Worm (Caenorhabditis elegans) whole organism, L3 larva: ENCODE measurements around the gene F44E7.9.
A peak's percentile ranks its signal among the peaks of the same experiment; 100 is the strongest.

Experiments
- R02D3.7 ChIP-seq: fragments of 150-350 bp; optimal IDR thresholded peaks from 2 replicates; lab custom pipeline; 2014; ENCODE audit warnings: missing biosample characterization, missing genetic modification characterization
- ZK546.5 ChIP-seq: sonication (generic microtip); optimal IDR thresholded peaks from 2 replicates; lab custom pipeline; 2017; ENCODE audit warnings: missing biosample characterization, missing genetic modification characterization
- aly-2 ChIP-seq: fragments of 150-350 bp; optimal IDR thresholded peaks from 2 replicates; lab custom pipeline; 2014; ENCODE audit warnings: missing biosample characterization, missing genetic modification characterization
- ama-1 ChIP-seq: fragments of 150-350 bp; optimal IDR thresholded peaks from 2 replicates; lab custom pipeline; 2018
- ceh-16 ChIP-seq: sonication (generic microtip); optimal IDR thresholded peaks from 2 replicates; lab custom pipeline; 2017; ENCODE audit warnings: missing biosample characterization, missing genetic modification characterization
- ceh-28 ChIP-seq: fragments of 150-350 bp; optimal IDR thresholded peaks from 2 replicates; lab custom pipeline; 2014; ENCODE audit warnings: missing biosample characterization, missing genetic modification reagents, missing genetic modification characterization
- ceh-82 ChIP-seq: fragments of 150-350 bp; optimal IDR thresholded peaks from 2 replicates; lab custom pipeline; 2014; ENCODE audit warnings: missing biosample characterization, missing genetic modification characterization
- ceh-9 ChIP-seq: sonication (generic microtip); optimal IDR thresholded peaks from 2 replicates; lab custom pipeline; 2018; ENCODE audit warnings: missing biosample characterization, missing genetic modification characterization
- elt-2 ChIP-seq: sonication (generic microtip); optimal IDR thresholded peaks from 2 replicates; lab custom pipeline; 2016; ENCODE audit warnings: missing genetic modification reagents, mild to moderate bottlenecking, missing genetic modification characterization, missing compliant biosample characterization
- elt-3 ChIP-seq, 3 experiments: fragments of 150-350 bp in 1 of 3; sonication (generic microtip) in 2 of 3; optimal IDR thresholded peaks; 2 replicates in 2 of 3; 4 replicates in 1 of 3; lab custom pipeline; 2014 to 2017; ENCODE audit warnings: missing biosample characterization in 3 of 3, missing genetic modification characterization in 3 of 3
- eor-1 ChIP-seq, 2 experiments: fragments of 150-350 bp; optimal IDR thresholded peaks; 2 replicates each; lab custom pipeline; 2014 to 2018; ENCODE audit warnings: missing biosample characterization in 2 of 2, missing genetic modification characterization in 2 of 2
- fkh-10 ChIP-seq: sonication (generic microtip); optimal IDR thresholded peaks from 2 replicates; lab custom pipeline; 2017; ENCODE audit warnings: missing biosample characterization, missing genetic modification reagents, missing genetic modification characterization
- fkh-2 ChIP-seq: fragments of 150-350 bp; optimal IDR thresholded peaks from 2 replicates; lab custom pipeline; 2014; ENCODE audit warnings: missing biosample characterization, missing genetic modification reagents, missing genetic modification characterization
- fos-1 ChIP-seq: fragments of 150-350 bp; optimal IDR thresholded peaks from 2 replicates; lab custom pipeline; 2014; ENCODE audit warnings: missing biosample characterization, missing genetic modification characterization
- hmg-11 ChIP-seq: sonication (generic microtip); optimal IDR thresholded peaks from 2 replicates; lab custom pipeline; 2016; ENCODE audit warnings: missing genetic modification characterization, missing compliant biosample characterization
- lsy-12 ChIP-seq: sonication (generic microtip); optimal IDR thresholded peaks from 2 replicates; lab custom pipeline; 2016; ENCODE audit warnings: mild to moderate bottlenecking, missing genetic modification characterization, missing compliant biosample characterization
- mdl-1 ChIP-seq: fragments of 150-350 bp; optimal IDR thresholded peaks from 2 replicates; lab custom pipeline; 2014; ENCODE audit warnings: missing biosample characterization, missing genetic modification characterization
- mml-1 ChIP-seq: fragments of 150-350 bp; sonication (generic microtip); optimal IDR thresholded peaks from 3 replicates; lab custom pipeline; 2014; ENCODE audit warnings: missing biosample characterization, missing genetic modification characterization
- nfya-1 ChIP-seq: sonication (generic microtip); optimal IDR thresholded peaks from 2 replicates; lab custom pipeline; 2017; ENCODE audit warnings: missing genetic modification characterization, mild to moderate bottlenecking, missing compliant biosample characterization, antibody characterized with exemption, moderate library complexity; ENCODE audit not compliant: insufficient read depth
- nhr-11 ChIP-seq: fragments of 150-350 bp; optimal IDR thresholded peaks from 2 replicates; lab custom pipeline; 2014; ENCODE audit warnings: missing biosample characterization, missing genetic modification characterization
- nhr-12 ChIP-seq: fragments of 150-350 bp; optimal IDR thresholded peaks from 2 replicates; lab custom pipeline; 2014; ENCODE audit warnings: missing biosample characterization, missing genetic modification characterization
- nhr-23 ChIP-seq: fragments of 150-350 bp; optimal IDR thresholded peaks from 2 replicates; lab custom pipeline; 2014; ENCODE audit warnings: missing biosample characterization, missing genetic modification reagents, missing genetic modification characterization
- nhr-237 ChIP-seq: fragments of 150-350 bp; optimal IDR thresholded peaks from 2 replicates; lab custom pipeline; 2014; ENCODE audit warnings: missing biosample characterization, missing genetic modification characterization
- nhr-25 ChIP-seq: sonication (generic microtip); optimal IDR thresholded peaks from 2 replicates; lab custom pipeline; 2017; ENCODE audit warnings: missing biosample characterization, missing genetic modification characterization
- nhr-43 ChIP-seq: sonication (generic microtip); optimal IDR thresholded peaks from 2 replicates; lab custom pipeline; 2016; ENCODE audit warnings: mild to moderate bottlenecking, missing genetic modification characterization, missing compliant biosample characterization; ENCODE audit not compliant: poor library complexity, severe bottlenecking
- nhr-67 ChIP-seq: fragments of 150-350 bp; optimal IDR thresholded peaks from 2 replicates; lab custom pipeline; 2014; ENCODE audit warnings: missing biosample characterization, missing genetic modification characterization
- nhr-76 ChIP-seq: fragments of 150-350 bp; sonication (generic microtip); optimal IDR thresholded peaks from 5 replicates; lab custom pipeline; 2014; ENCODE audit warnings: missing biosample characterization, missing genetic modification characterization
- pqm-1 ChIP-seq: fragments of 150-350 bp; optimal IDR thresholded peaks from 2 replicates; lab custom pipeline; 2017; ENCODE audit warnings: missing biosample characterization, missing genetic modification characterization, inconsistent platforms
- sea-2 ChIP-seq: fragments of 150-350 bp; sonication (generic microtip); optimal IDR thresholded peaks from 4 replicates; lab custom pipeline; 2014; ENCODE audit warnings: missing biosample characterization, missing genetic modification reagents, missing genetic modification characterization
- skn-1 ChIP-seq: fragments of 150-350 bp; optimal IDR thresholded peaks from 2 replicates; lab custom pipeline; 2014; ENCODE audit warnings: missing biosample characterization, missing genetic modification characterization
- snpc-4 ChIP-seq: fragments of 150-350 bp; optimal IDR thresholded peaks from 2 replicates; lab custom pipeline; 2014; ENCODE audit warnings: missing biosample characterization, missing genetic modification characterization
- tbx-2 ChIP-seq: sonication (generic microtip); optimal IDR thresholded peaks from 2 replicates; lab custom pipeline; 2016; ENCODE audit warnings: mild to moderate bottlenecking, missing genetic modification characterization, missing compliant biosample characterization
- unc-39 ChIP-seq: sonication (generic microtip); optimal IDR thresholded peaks from 4 replicates; lab custom pipeline; 2017; ENCODE audit warnings: missing biosample characterization, missing genetic modification characterization
- zag-1 ChIP-seq: fragments of 150-350 bp; optimal IDR thresholded peaks from 2 replicates; lab custom pipeline; 2014; ENCODE audit warnings: missing biosample characterization, missing genetic modification characterization
- ztf-11 ChIP-seq: fragments of 150-350 bp; optimal IDR thresholded peaks from 2 replicates; lab custom pipeline; 2014; ENCODE audit warnings: missing biosample characterization, missing genetic modification characterization

Gene F44E7.9

ce11 chrV:5805467-5805866, 14.4 kb downstream of the F44E7.9 start, which contains the start of gene ZC250.5:
TSS of gene ZC250.5 (plus strand) at chrV:5805767.
- TF ChIP-seq nhr-43 (tag; lab: Kevin White, UChicago), result no peak
- no peak for TF ChIP-seq ceh-82 (tag; lab: Kevin White, UChicago)
- TF ChIP-seq fkh-10 (GFP tag; lab: Kevin White, UChicago), result no peak
- no peak for TF ChIP-seq R02D3.7 (tag; lab: Kevin White, UChicago)
- no peak for TF ChIP-seq nhr-237

DNA sequence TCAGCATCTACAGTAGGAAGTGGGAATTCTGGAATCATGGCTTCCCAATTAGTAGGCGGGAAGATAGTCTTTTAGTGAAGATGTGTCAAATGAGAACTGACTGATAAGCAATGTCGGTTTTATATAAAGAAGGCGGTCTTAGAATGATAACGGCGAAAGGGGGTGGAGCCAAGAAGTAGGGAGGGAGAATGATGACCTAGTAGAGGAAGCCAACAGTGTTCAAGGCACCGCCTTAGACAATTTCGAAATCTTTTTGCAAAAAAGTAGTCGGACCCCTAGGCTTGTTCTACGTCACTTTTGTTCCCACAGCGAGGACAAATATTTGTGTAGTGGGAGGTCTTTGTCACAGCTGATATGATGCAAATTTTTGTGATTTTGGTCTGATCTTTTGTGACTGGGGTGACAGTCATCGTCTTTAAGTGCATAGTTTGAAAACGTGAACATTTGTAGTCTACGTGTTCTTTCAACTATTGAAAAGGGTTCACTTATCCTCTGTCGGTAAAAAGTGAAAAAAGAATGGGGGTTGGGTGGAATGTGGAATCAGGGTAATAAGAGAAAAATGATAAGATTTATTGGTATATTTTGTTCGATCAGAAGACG, 22.1 kb downstream of the F44E7.9 start, which contains the start of gene ZC250.4:
ZC250.4 (minus strand) TSS at position 78 of the 600 bp plus-strand sequence.
- TF ChIP-seq ceh-16 (tag; lab: Kevin White, UChicago) (no peak), elt-2 (tag; lab: Kevin White, UChicago) (peak; percentile 82)

DNA sequence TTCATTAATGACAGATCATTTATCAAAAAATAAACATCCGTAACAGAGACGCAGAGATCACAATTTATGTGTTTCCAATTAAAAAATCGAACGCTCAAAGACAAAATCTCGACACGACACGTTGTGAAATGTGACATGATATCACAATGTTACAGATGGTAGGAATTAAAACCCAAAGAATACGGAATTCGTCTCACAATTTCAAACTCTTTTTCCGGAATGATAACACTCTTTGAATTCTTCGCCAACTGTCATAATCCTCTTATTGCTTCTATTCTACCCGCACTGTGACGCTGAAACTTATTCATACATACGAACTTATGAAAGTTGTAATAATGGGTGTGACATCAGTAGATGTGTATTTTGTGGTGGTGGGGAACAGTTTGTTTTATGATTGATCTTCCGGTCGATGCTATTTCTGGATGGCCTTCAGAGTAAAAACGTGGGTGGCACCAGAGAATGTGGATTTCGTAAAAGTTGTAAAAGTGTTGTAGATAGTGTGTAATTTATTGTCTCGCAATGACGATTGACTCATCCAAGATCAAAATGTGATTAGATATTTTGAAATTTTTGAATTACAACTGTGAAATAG, 25.5 kb downstream of the F44E7.9 start:
- TF ChIP-seq fos-1 (tag; lab: Kevin White, UChicago), result no peak
- peak; percentile 81 for TF ChIP-seq elt-2 (tag; lab: Kevin White, UChicago)
- TF ChIP-seq, all 47 proteins: peak for 1

DNA sequence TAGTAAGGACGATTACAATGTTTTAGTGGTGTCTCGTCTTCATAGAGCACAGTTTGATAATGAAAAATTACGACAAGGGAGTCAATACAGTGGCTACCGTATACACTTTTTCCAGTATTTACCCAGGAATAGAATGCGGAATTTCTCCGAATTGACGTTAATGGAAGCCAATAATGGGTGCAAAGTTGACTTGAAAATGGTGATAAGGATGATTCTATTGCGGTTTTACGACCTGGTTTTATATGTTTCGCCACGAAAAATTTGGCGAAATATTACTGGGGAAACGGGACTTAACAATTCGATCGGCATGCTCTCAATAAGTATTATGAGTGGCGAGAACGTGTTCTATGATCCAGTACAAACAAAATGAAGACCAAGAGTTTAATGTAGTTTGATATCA, 28.9 kb downstream of the F44E7.9 start:
- peak; percentile 58 for TF ChIP-seq pqm-1
- TF ChIP-seq unc-39 (tag; lab: Kevin White, UChicago), result no peak
- TF ChIP-seq elt-2 (tag; lab: Kevin White, UChicago), result peak; percentile 75

DNA sequence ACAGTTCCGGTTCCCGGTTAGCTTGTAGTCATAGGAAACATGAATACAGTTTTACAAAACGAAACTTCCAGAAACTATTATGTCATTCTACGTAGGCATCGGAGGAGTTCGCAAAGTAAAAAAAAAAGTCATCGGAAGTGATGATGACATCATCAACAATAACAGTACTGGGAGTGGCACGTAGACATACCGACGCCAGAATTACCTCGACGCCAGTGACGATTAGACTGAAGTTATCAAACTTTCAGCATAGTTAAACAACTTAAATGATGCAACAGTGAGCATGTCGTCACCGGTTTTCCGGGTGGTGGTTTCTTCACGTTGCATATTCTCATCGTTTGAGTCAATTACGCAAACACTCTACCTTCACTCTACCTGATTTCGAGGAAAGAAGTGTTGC, 29.4 kb downstream of the F44E7.9 start:
- no peak for TF ChIP-seq mml-1 (tag; lab: Kevin White, UChicago)

DNA sequence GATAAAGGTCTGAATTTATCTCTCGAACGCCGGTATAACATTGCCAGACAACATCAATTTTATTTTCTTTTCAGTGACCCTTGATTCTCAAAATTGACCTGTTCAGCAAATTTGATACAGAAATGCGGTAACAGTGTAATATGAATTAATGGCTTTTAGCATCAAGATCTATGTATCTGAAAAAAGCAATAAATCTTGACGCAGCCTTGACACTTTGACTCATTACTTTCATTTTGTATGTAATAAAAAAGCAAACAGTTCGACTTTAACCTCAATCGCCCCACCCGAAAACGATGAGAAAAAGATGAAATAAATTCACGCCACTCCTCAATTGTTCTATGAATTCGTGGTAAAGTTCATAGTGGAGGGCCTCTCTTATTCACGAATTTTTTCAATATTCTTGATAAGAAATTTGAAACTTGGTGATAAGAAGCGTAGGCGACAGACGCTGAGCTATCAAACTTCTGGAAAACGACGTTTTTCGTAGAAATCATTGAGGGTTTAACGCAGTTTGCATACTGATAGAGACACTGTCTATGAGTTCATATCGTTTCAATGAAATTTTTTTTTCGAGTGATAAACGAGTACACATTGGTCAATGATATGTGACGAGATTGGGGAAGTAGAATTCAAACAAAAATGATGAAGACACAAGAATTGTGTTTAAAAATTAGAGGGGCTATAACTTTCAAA, 30.6 kb downstream of the F44E7.9 start:
- TF ChIP-seq nhr-23 (tag; lab: Kevin White, UChicago) (peak; percentile 67), nhr-25 (tag; lab: Kevin White, UChicago) (peak; percentile 73), elt-2 (tag; lab: Kevin White, UChicago) (peak; percentile 92), fkh-2 (tag; lab: Kevin White, UChicago) (no peak), pqm-1 (peak; percentile 89), ceh-28 (tag; lab: Kevin White, UChicago) (peak; percentile 28), ceh-82 (tag; lab: Kevin White, UChicago) (no peak)

DNA sequence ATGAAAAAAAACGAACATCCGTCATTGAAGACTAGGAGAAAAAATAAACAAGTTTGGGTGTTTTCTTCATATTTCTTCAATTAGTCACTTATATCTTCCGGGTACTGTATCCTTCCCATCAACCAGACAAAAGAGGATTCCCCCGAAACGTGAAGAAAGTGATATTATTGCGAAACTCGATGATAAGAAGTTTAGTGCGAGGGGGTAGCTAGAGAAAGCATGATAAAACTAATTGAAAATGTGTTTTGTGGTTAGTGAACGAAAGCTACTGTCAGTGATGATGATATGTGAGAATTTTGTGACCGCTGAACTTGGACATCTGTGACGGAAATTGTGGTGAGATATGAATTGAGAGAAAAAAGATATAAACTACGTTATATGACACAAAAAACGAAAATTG, 31.9 kb downstream of the F44E7.9 start:
- TF ChIP-seq mdl-1 (tag; lab: Kevin White, UChicago) (no peak), nhr-76 (tag; lab: Kevin White, UChicago) (no peak), ceh-82 (tag; lab: Kevin White, UChicago) (no peak), eor-1 (tag; optimal IDR thresholded peaks at IDR 0.05; lab: Kevin White, UChicago) (no peak), pqm-1 (peak; percentile 56), hmg-11 (no peak), nhr-43 (tag; lab: Kevin White, UChicago) (peak; percentile 88), nhr-25 (tag; lab: Kevin White, UChicago) (peak; percentile 76), nhr-67 (tag; lab: Kevin White, UChicago) (no peak), zag-1 (tag; lab: Kevin White, UChicago) (no peak), ceh-28 (tag; lab: Kevin White, UChicago) (peak; percentile 59), lsy-12 (tag; lab: Kevin White, UChicago) (no peak), unc-39 (tag; lab: Kevin White, UChicago) (no peak), skn-1 (tag; lab: Kevin White, UChicago) (no peak), mml-1 (tag; lab: Kevin White, UChicago) (no peak), nhr-23 (tag; lab: Kevin White, UChicago) (peak; percentile 96), nhr-11 (tag; lab: Kevin White, UChicago) (no peak), fkh-10 (GFP tag; lab: Kevin White, UChicago) (no peak), nfya-1 (tag; lab: Kevin White, UChicago) (peak; percentile 35), ZK546.5 (tag; lab: Kevin White, UChicago) (no peak), snpc-4 (tag; lab: Kevin White, UChicago) (no peak), elt-2 (tag; lab: Kevin White, UChicago) (peak; percentile 64), sea-2 (GFP tag; lab: Kevin White, UChicago) (no peak), ceh-16 (tag; lab: Kevin White, UChicago) (no peak), aly-2 (tag; lab: Kevin White, UChicago) (no peak), nhr-12 (tag; lab: Kevin White, UChicago) (no peak), fkh-2 (tag; lab: Kevin White, UChicago) (no peak), ama-1 (lab: Kevin White, UChicago) (no peak), R02D3.7 (tag; lab: Kevin White, UChicago) (peak; percentile 9), ceh-9 (tag; lab: Kevin White, UChicago) (no peak), fos-1 (tag; lab: Kevin White, UChicago) (peak; percentile 46), tbx-2 (no peak), elt-3 (tag; optimal IDR thresholded peaks at IDR 0.05; lab: Kevin White, UChicago) (peak; percentile 64 to 95 (median 88)), ztf-11 (tag; lab: Kevin White, UChicago) (no peak)
